Worm (Caenorhabditis elegans) whole organism, midembryonic: ENCODE data around the gene Y38H8A.2.
"Not testable (repeated sequence)": the region's sequence is repeated elsewhere in the genome, so short reads cannot be mapped to it uniquely, and the experiment has no call there.

ENCODE experiments used
- T22C8.4 ChIP-seq: fragments of 200-800 bp; sonication (Bioruptor generic); IDR thresholded peaks from 2 replicates; pipeline ENCODE4 v1.3.6; 2022; ENCODE audit warnings: missing genetic modification characterization, missing compliant biosample characterization
- cog-1 ChIP-seq: sonication (generic microtip); optimal IDR thresholded peaks from 2 replicates; lab custom pipeline; 2016; ENCODE audit warnings: missing genetic modification characterization, missing compliant biosample characterization
- flt-1 ChIP-seq: fragments of 200-800 bp; sonication (Bioruptor generic); IDR thresholded peaks from 2 replicates; pipeline ENCODE4 v1.3.6; 2022; ENCODE audit warnings: missing genetic modification characterization, missing compliant biosample characterization
- klf-2 ChIP-seq: fragments of 200-800 bp; sonication (Bioruptor generic); conservative IDR thresholded peaks from 2 replicates; pipeline ENCODE4 v1.3.6; 2022; ENCODE audit warnings: missing genetic modification reagents, missing genetic modification characterization, missing compliant biosample characterization
- med-1 ChIP-seq: sonication (generic microtip); optimal IDR thresholded peaks from 2 replicates; lab custom pipeline; 2017; ENCODE audit warnings: missing genetic modification characterization, mild to moderate bottlenecking, missing compliant biosample characterization, antibody characterized with exemption, missing genetic modification reagents; ENCODE audit not compliant: insufficient read depth
- ref-1 ChIP-seq: fragments of 200-800 bp; sonication (Bioruptor generic); conservative IDR thresholded peaks from 2 replicates; pipeline ENCODE4 v1.3.6; 2022; ENCODE audit warnings: missing genetic modification reagents, missing genetic modification characterization, missing compliant biosample characterization
- tab-1 ChIP-seq: fragments of 200-800 bp; sonication (Bioruptor generic); IDR thresholded peaks from 2 replicates; pipeline ENCODE4 v1.3.6; 2022; ENCODE audit warnings: missing genetic modification characterization, missing compliant biosample characterization
- ztf-23 ChIP-seq: fragments of 200-800 bp; sonication (Bioruptor generic); IDR thresholded peaks from 2 replicates; pipeline ENCODE4 v1.3.6; 2022; ENCODE audit warnings: missing genetic modification reagents, missing genetic modification characterization, missing compliant biosample characterization
- ztf-29 ChIP-seq: fragments of 200-800 bp; sonication (Bioruptor generic); IDR thresholded peaks from 2 replicates; pipeline ENCODE4 v1.3.6; 2022; ENCODE audit warnings: missing genetic modification reagents, missing genetic modification characterization, missing compliant biosample characterization

The Y38H8A.2 gene

DNA sequence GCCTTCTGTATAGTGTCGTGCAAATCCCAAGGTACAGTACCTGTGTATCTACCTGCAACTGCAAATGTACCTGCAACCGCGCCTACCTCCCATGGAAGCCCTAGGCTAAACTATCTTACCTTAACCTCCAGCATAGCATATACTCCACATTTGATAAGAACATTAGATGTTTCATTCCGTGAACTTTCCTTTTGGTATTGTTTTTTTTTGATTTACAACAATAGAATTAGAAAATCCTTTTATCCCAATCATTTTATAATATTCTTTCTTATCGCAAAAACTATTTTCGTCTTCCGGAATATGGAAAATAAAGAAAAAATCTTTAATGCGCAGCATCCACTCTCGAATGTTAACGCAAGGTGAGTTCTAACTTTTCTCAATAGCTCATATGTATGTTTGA, at the start of gene Y38H8A.2:
Y38H8A.2 (plus strand) TSS at position 301 of the 400 bp plus-strand sequence.
- TF ChIP-seq med-1 (GFP tag; lab: Kevin White, UChicago) (no peak), flt-1 (GFP tag; lab: Robert Waterston, UW) (no peak), tab-1 (GFP tag; lab: Robert Waterston, UW) (no peak), T22C8.4 (no peak), ztf-23 (GFP tag; lab: Robert Waterston, UW) (no peak), ztf-29 (GFP tag; lab: Robert Waterston, UW) (no peak)

- no peak for TF ChIP-seq klf-2 (GFP tag; lab: Robert Waterston, UW)
- no peak for TF ChIP-seq med-1 (GFP tag; lab: Kevin White, UChicago)
- TF ChIP-seq flt-1 (GFP tag; lab: Robert Waterston, UW) = no peak
- no peak for TF ChIP-seq ztf-23 (GFP tag; lab: Robert Waterston, UW)
- no peak for TF ChIP-seq ztf-29 (GFP tag; lab: Robert Waterston, UW)
- no peak for TF ChIP-seq ref-1 (GFP tag; lab: Robert Waterston, UW)
- TF ChIP-seq cog-1 (tag; lab: Kevin White, UChicago) = no peak
- TF ChIP-seq T22C8.4 = no peak
These were observed 45.0 kb upstream of the Y38H8A.2 start, which contains the start of gene K09B11.4 for ce11 chrIV:13429240-13429639. TSS of gene K09B11.4 (plus strand) at chrIV:13429540.

DNA sequence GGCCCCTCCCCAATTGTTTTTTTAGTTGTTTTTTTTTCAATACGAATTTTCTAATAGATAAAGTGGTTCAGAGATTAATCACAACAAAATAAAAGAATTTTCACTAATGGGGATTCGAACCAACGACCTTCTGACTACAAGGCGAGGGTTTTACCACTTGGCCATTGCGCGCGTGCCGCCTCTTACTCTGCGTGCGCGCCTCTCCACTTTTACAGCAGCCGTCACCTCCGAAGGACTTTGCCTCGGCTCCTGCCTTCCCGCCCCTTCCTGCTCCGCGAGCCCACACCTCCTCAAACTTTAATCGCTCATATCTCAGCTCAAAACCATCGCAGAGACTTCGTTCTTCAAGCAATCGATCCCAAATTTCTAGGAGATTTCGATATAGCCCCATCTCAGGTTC, 44.1 kb upstream of the Y38H8A.2 start:
- 0 out of 2 replicates have a peak, but pooled peaks have one; percentile 52 for TF ChIP-seq tab-1 (GFP tag; lab: Robert Waterston, UW)

ce11 chrIV:13433904-13434303, 40.3 kb upstream of the Y38H8A.2 start, which contains the start of gene K09B11.5:
TSS of gene K09B11.5 (minus strand) at chrIV:13434004.
- TF ChIP-seq med-1 (GFP tag; lab: Kevin White, UChicago); cog-1 (tag; lab: Kevin White, UChicago); flt-1 (GFP tag; lab: Robert Waterston, UW): not testable (repeated sequence)

ce11 chrIV:13445275-13445674, 29.0 kb upstream of the Y38H8A.2 start, which contains the start of gene mam-3:
TSS of gene mam-3 (minus strand) at chrIV:13445375.
- no peak for TF ChIP-seq med-1 (GFP tag; lab: Kevin White, UChicago)
- no peak for TF ChIP-seq ztf-23 (GFP tag; lab: Robert Waterston, UW)
- TF ChIP-seq flt-1 (GFP tag; lab: Robert Waterston, UW) = no peak

DNA sequence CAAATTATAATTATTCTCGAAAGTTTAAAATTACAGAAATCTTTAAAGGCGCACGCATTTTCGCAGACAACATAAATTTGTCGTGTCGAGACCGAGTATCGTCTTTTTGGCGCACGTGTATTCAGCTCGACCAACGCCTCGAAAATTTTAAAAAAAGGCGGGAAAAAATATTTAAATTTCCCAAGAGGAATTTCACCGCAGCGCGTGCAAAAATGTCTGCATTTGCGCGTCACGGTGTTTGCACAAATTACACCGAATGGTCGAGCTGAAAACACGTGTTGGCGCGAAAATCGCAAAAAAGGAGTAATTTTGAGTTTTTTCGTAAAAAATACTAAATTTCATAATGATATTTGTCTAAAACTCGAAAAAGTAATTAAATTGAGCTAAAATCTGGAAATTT, 23.5 kb upstream of the Y38H8A.2 start:
- TF ChIP-seq cog-1 (tag; lab: Kevin White, UChicago) (no peak), tab-1 (GFP tag; lab: Robert Waterston, UW) (no peak), T22C8.4 (no peak)

- TF ChIP-seq ztf-29 (GFP tag; lab: Robert Waterston, UW) (no peak), med-1 (GFP tag; lab: Kevin White, UChicago) (no peak), ztf-23 (GFP tag; lab: Robert Waterston, UW) (no peak), klf-2 (GFP tag; lab: Robert Waterston, UW) (no peak), cog-1 (tag; lab: Kevin White, UChicago) (no peak), flt-1 (GFP tag; lab: Robert Waterston, UW) (no peak), ref-1 (GFP tag; lab: Robert Waterston, UW) (no peak), tab-1 (GFP tag; lab: Robert Waterston, UW) (no peak), T22C8.4 (no peak)
These were observed 20.7 kb upstream of the Y38H8A.2 start for ce11 chrIV:13453509-13453908.

DNA sequence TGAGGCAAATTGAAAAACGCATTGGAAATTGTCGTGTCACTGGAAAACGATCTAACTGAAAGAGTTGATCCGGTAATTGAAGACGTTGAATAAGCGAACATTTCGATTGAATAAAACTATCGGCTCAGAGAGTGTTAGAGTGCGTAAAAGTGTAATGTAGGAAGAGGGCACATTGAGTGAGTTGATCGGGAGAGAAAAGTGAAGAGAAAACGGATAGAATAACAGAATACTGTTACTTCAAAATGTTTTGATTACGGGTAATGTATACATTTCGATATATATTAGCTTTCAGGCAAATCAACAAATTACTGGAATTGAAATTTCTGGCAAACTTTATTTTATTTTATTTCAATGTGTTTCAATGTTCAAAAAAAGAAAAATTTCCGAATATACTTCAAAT, 19.5 kb upstream of the Y38H8A.2 start, which contains the start of gene uso-1:
uso-1 (minus strand) TSS at position 101 of the 400 bp plus-strand sequence.
- no peak for TF ChIP-seq tab-1 (GFP tag; lab: Robert Waterston, UW)
- TF ChIP-seq ztf-29 (GFP tag; lab: Robert Waterston, UW) = no peak
- TF ChIP-seq cog-1 (tag; lab: Kevin White, UChicago) = no peak
- TF ChIP-seq ref-1 (GFP tag; lab: Robert Waterston, UW) = no peak
- TF ChIP-seq ztf-23 (GFP tag; lab: Robert Waterston, UW) = no peak
- no peak for TF ChIP-seq flt-1 (GFP tag; lab: Robert Waterston, UW)
- no peak for TF ChIP-seq klf-2 (GFP tag; lab: Robert Waterston, UW)
- no peak for TF ChIP-seq T22C8.4
- no peak for TF ChIP-seq med-1 (GFP tag; lab: Kevin White, UChicago)

DNA sequence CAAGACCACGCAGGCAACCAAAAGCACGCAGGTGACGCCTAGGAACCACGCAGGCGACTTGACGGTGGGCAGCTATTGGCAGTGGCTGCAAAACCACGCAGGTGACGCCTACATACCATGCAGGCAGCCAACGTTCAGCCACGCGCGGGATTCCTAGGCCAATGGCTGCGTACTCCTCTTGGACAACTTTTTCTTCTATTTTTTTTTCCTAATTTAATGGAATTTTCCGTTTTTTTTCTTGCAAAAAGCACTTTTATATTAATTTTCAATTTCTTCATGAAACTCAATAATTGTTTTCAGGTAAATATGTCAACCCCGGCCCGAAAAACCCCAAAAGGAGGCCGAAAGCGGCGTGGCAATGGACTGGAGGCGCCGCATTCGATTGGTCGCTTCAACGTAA, 19.0 kb upstream of the Y38H8A.2 start, which contains the start of gene Y38H8A.7:
Y38H8A.7 (plus strand) TSS at position 301 of the 400 bp plus-strand sequence.
- not testable (repeated sequence) for TF ChIP-seq cog-1 (tag; lab: Kevin White, UChicago); med-1 (GFP tag; lab: Kevin White, UChicago); flt-1 (GFP tag; lab: Robert Waterston, UW)

ce11 chrIV:13456893-13457292, 17.3 kb upstream of the Y38H8A.2 start:
- no peak for TF ChIP-seq flt-1 (GFP tag; lab: Robert Waterston, UW)
- TF ChIP-seq cog-1 (tag; lab: Kevin White, UChicago) = no peak
- no peak for TF ChIP-seq med-1 (GFP tag; lab: Kevin White, UChicago)
- no peak for TF ChIP-seq tab-1 (GFP tag; lab: Robert Waterston, UW)
- TF ChIP-seq ztf-29 (GFP tag; lab: Robert Waterston, UW) = no peak
- no peak for TF ChIP-seq ref-1 (GFP tag; lab: Robert Waterston, UW)
- no peak for TF ChIP-seq T22C8.4
- TF ChIP-seq klf-2 (GFP tag; lab: Robert Waterston, UW) = no peak
- no peak for TF ChIP-seq ztf-23 (GFP tag; lab: Robert Waterston, UW)
